Fruit fly (Drosophila melanogaster) whole organism, embryonic: Measurements from ENCODE around the gene CG4438.

Experiments
- Ada2b ChIP-seq: fragments of 200-800 bp; sonication (Bioruptor generic); IDR thresholded peaks from 2 replicates; pipeline ENCODE4 v1.3.6; 2022; ENCODE audit warnings: missing biosample characterization, missing genetic modification characterization
- B-H1 ChIP-seq: fragments of 200-800 bp; sonication (Bioruptor generic); IDR thresholded peaks from 3 replicates; pipeline ENCODE4 v1.3.6; 2022; ENCODE audit warnings: missing biosample characterization, missing genetic modification characterization
- BtbVII ChIP-seq: fragments of 200-800 bp; sonication (Bioruptor generic); optimal IDR thresholded peaks from 3 replicates; lab custom pipeline; 2017; ENCODE audit warnings: missing biosample characterization, mild to moderate bottlenecking, missing genetic modification characterization
- CG10366 ChIP-seq: fragments of 200-800 bp; sonication (Bioruptor generic); IDR thresholded peaks from 2 replicates; pipeline ENCODE4 v1.3.6; 2022; ENCODE audit warnings: missing biosample characterization, missing genetic modification characterization
- CG10979 ChIP-seq: fragments of 200-800 bp; sonication (Bioruptor generic); optimal IDR thresholded peaks from 2 replicates; lab custom pipeline; 2018; ENCODE audit warnings: missing biosample characterization, mild to moderate bottlenecking, missing genetic modification characterization, moderate library complexity
- CG12659 ChIP-seq: fragments of 200-800 bp; sonication (Bioruptor generic); optimal IDR thresholded peaks from 3 replicates; lab custom pipeline; 2017; ENCODE audit warnings: mild to moderate bottlenecking, missing biosample characterization, missing genetic modification reagents, missing genetic modification characterization
- CG13424 ChIP-seq: fragments of 200-800 bp; sonication (Bioruptor generic); optimal IDR thresholded peaks from 2 replicates; lab custom pipeline; 2019; ENCODE audit warnings: missing biosample characterization, mild to moderate bottlenecking, missing genetic modification characterization, moderate library complexity
- CG16779 ChIP-seq: fragments of 200-800 bp; sonication (Bioruptor generic); IDR thresholded peaks from 2 replicates; pipeline ENCODE4 v1.3.6; 2022; ENCODE audit warnings: missing biosample characterization, missing genetic modification characterization
- CG17385 ChIP-seq: fragments of 200-800 bp; sonication (Bioruptor generic); optimal IDR thresholded peaks from 3 replicates; lab custom pipeline; 2018; ENCODE audit warnings: missing biosample characterization, mild to moderate bottlenecking, missing genetic modification characterization
- CG18599 ChIP-seq: fragments of 200-800 bp; sonication (Bioruptor generic); optimal IDR thresholded peaks from 3 replicates; lab custom pipeline; 2017; ENCODE audit warnings: missing biosample characterization, missing genetic modification characterization, mild to moderate bottlenecking, moderate library complexity, missing genetic modification reagents
- CG2120 ChIP-seq: fragments of 200-800 bp; sonication (Bioruptor generic); optimal IDR thresholded peaks from 3 replicates; lab custom pipeline; 2016; ENCODE audit warnings: missing biosample characterization, missing genetic modification characterization
- CG6854 ChIP-seq: fragments of 200-800 bp; sonication (Bioruptor generic); optimal IDR thresholded peaks from 3 replicates; lab custom pipeline; 2017; ENCODE audit warnings: missing biosample characterization, mild to moderate bottlenecking, missing genetic modification characterization
- CG8359 ChIP-seq: fragments of 200-800 bp; sonication (Bioruptor generic); optimal IDR thresholded peaks from 2 replicates; lab custom pipeline; 2017; ENCODE audit warnings: missing biosample characterization, mild to moderate bottlenecking, missing genetic modification characterization, borderline replicate concordance
- CG9727 ChIP-seq: fragments of 200-800 bp; sonication (Bioruptor generic); optimal IDR thresholded peaks from 3 replicates; lab custom pipeline; 2017; ENCODE audit warnings: missing biosample characterization, mild to moderate bottlenecking, missing genetic modification characterization
- Chrac-16 ChIP-seq: fragments of 200-800 bp; sonication (Bioruptor generic); optimal IDR thresholded peaks from 3 replicates; lab custom pipeline; 2016; ENCODE audit warnings: missing biosample characterization, missing genetic modification characterization
- Fer3 ChIP-seq: fragments of 200-800 bp; sonication (Bioruptor generic); optimal IDR thresholded peaks from 2 replicates; lab custom pipeline; 2018; ENCODE audit warnings: missing biosample characterization, mild to moderate bottlenecking, missing genetic modification characterization, moderate library complexity
- Hand ChIP-seq: fragments of 200-800 bp; sonication (Bioruptor generic); optimal IDR thresholded peaks from 2 replicates; lab custom pipeline; 2017; ENCODE audit warnings: mild to moderate bottlenecking, missing biosample characterization, missing genetic modification reagents, missing genetic modification characterization
- Hmr ChIP-seq: fragments of 200-800 bp; sonication (Bioruptor generic); optimal IDR thresholded peaks from 3 replicates; lab custom pipeline; 2017; ENCODE audit warnings: mild to moderate bottlenecking, missing biosample characterization, missing genetic modification reagents, missing genetic modification characterization
- Jarid2 ChIP-seq: fragments of 200-800 bp; sonication (Bioruptor generic); optimal IDR thresholded peaks from 3 replicates; lab custom pipeline; 2017; ENCODE audit warnings: mild to moderate bottlenecking, missing biosample characterization, missing genetic modification reagents, missing genetic modification characterization
- PHDP ChIP-seq: fragments of 200-800 bp; sonication (Bioruptor generic); optimal IDR thresholded peaks from 3 replicates; lab custom pipeline; 2018; ENCODE audit warnings: missing biosample characterization, mild to moderate bottlenecking, missing genetic modification characterization, moderate library complexity
- Rfx ChIP-seq: fragments of 200-800 bp; sonication (Bioruptor generic); IDR thresholded peaks from 2 replicates; pipeline ENCODE4 v1.3.6; 2022; ENCODE audit warnings: missing biosample characterization, missing genetic modification characterization
- Sox100B ChIP-seq: fragments of 200-800 bp; sonication (Bioruptor generic); optimal IDR thresholded peaks from 3 replicates; lab custom pipeline; 2018; ENCODE audit warnings: missing biosample characterization, mild to moderate bottlenecking, missing genetic modification characterization
- Sox102F ChIP-seq: fragments of 200-800 bp; sonication (Bioruptor generic); optimal IDR thresholded peaks from 2 replicates; lab custom pipeline; 2018; ENCODE audit warnings: missing biosample characterization, mild to moderate bottlenecking, missing genetic modification characterization, moderate library complexity
- Xrp1 ChIP-seq: fragments of 200-800 bp; sonication (Bioruptor generic); IDR thresholded peaks from 2 replicates; pipeline ENCODE4 v1.3.6; 2022; ENCODE audit warnings: missing biosample characterization, missing genetic modification characterization
- bsh ChIP-seq, 2 experiments: fragments of 200-800 bp; sonication (Bioruptor generic); optimal IDR thresholded peaks; 2 replicates each; lab custom pipeline; 2017 to 2018; ENCODE audit warnings: mild to moderate bottlenecking in 2 of 2, missing biosample characterization in 2 of 2, missing genetic modification characterization in 2 of 2, moderate library complexity in 1 of 2
- chn ChIP-seq: fragments of 200-800 bp; sonication (Bioruptor generic); optimal IDR thresholded peaks from 2 replicates; lab custom pipeline; 2016; ENCODE audit warnings: missing biosample characterization, missing genetic modification characterization
- cwo ChIP-seq: fragments of 200-800 bp; sonication (Bioruptor generic); optimal IDR thresholded peaks from 3 replicates; lab custom pipeline; 2017; ENCODE audit warnings: missing biosample characterization, missing genetic modification characterization, mild to moderate bottlenecking, moderate library complexity, missing genetic modification reagents
- dysf ChIP-seq: fragments of 200-800 bp; sonication (Bioruptor generic); IDR thresholded peaks from 3 replicates; pipeline ENCODE4 v1.3.6; 2022; ENCODE audit warnings: missing biosample characterization, missing genetic modification characterization
- gem ChIP-seq: fragments of 200-800 bp; sonication (Bioruptor generic); optimal IDR thresholded peaks from 2 replicates; lab custom pipeline; 2019; ENCODE audit warnings: missing biosample characterization, mild to moderate bottlenecking, missing genetic modification characterization, moderate library complexity
- ind ChIP-seq: fragments of 200-800 bp; sonication (Bioruptor generic); optimal IDR thresholded peaks from 3 replicates; lab custom pipeline; 2016; ENCODE audit warnings: missing biosample characterization, missing genetic modification characterization
- inv ChIP-seq: fragments of 200-800 bp; sonication (Bioruptor generic); IDR thresholded peaks from 2 replicates; pipeline ENCODE4 v1.3.6; 2022; ENCODE audit warnings: missing biosample characterization, missing genetic modification characterization; ENCODE audit not compliant: partially characterized antibody
- kni ChIP-seq: fragments of 200-800 bp; sonication (Bioruptor generic); optimal IDR thresholded peaks from 3 replicates; lab custom pipeline; 2017; ENCODE audit warnings: mild to moderate bottlenecking, missing biosample characterization, missing genetic modification reagents, missing genetic modification characterization
- lmd ChIP-seq: fragments of 200-800 bp; sonication (Bioruptor generic); IDR thresholded peaks from 2 replicates; pipeline ENCODE4 v1.3.6; 2022; ENCODE audit warnings: missing biosample characterization, missing genetic modification characterization
- mam ChIP-seq: fragments of 200-800 bp; sonication (Bioruptor generic); optimal IDR thresholded peaks from 3 replicates; lab custom pipeline; 2016; ENCODE audit warnings: missing biosample characterization, missing genetic modification characterization
- mirr ChIP-seq: fragments of 200-800 bp; sonication (Bioruptor generic); optimal IDR thresholded peaks from 3 replicates; lab custom pipeline; 2018; ENCODE audit warnings: missing biosample characterization, mild to moderate bottlenecking, missing genetic modification characterization
- sens ChIP-seq: fragments of 200-800 bp; sonication (Bioruptor generic); peaks from one replicate; lab custom pipeline; 2016; ENCODE audit warnings: missing biosample characterization, missing genetic modification characterization
- sim ChIP-seq: fragments of 200-800 bp; sonication (Bioruptor generic); IDR thresholded peaks from 2 replicates; pipeline ENCODE4 v1.3.6; 2022; ENCODE audit warnings: missing biosample characterization, missing genetic modification characterization
- slp2 ChIP-seq: fragments of 200-800 bp; sonication (Bioruptor generic); optimal IDR thresholded peaks from 2 replicates; lab custom pipeline; 2016; ENCODE audit warnings: missing biosample characterization, missing genetic modification characterization
- sug ChIP-seq: fragments of 200-800 bp; optimal IDR thresholded peaks from 2 replicates; lab custom pipeline; 2019; ENCODE audit warnings: missing biosample characterization, mild to moderate bottlenecking, missing genetic modification characterization, moderate library complexity
- trh ChIP-seq: fragments of 200-800 bp; sonication (Bioruptor generic); optimal IDR thresholded peaks from 2 replicates; lab custom pipeline; 2016; ENCODE audit warnings: missing biosample characterization, missing genetic modification characterization
- zen2 ChIP-seq: fragments of 200-800 bp; sonication (Bioruptor generic); IDR thresholded peaks from 3 replicates; pipeline ENCODE4 v1.3.6; 2022; ENCODE audit warnings: missing biosample characterization, missing genetic modification characterization; ENCODE audit not compliant: partially characterized antibody

CG4438 gene

DNA sequence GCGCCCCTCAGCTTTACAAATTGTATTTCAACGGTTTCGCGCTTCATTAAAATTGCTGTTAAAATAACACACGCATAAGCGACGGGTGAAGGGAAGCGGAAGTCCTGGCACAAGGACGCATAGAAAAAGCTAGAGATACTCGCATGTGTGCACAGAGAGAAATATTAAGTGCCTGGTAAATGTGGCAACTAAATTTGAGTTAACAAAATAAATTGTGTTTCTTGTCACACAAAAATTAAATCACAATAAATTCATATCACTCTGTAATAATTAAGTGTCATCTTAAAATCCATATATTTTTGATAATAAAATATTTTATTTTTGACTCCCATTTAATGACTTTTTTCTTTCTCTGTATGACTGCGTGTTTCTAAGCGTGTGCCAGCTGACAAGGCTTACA, 2.4 kb upstream of the CG4438 start (continued):
- TF ChIP-seq ind: peak; percentile 8
- no peak for TF ChIP-seq lmd
- peak; percentile 41 for TF ChIP-seq Hand
- TF ChIP-seq inv (GFP tag; lab: Robert Waterston, UW): no peak
- TF ChIP-seq trh (GFP tag; lab: Kevin White, UChicago): no peak
- no peak for TF ChIP-seq sug
- no peak for TF ChIP-seq Chrac-16 (GFP tag; lab: Kevin White, UChicago)
- peak; percentile 70 for TF ChIP-seq CG18599 (GFP tag; lab: Kevin White, UChicago)
- peak; percentile 22 for TF ChIP-seq CG13424 (tag; lab: Kevin White, UChicago)
- peak; percentile 22 for TF ChIP-seq Sox102F (GFP tag; lab: Kevin White, UChicago)
- TF ChIP-seq dysf (GFP tag; lab: Robert Waterston, UW): peak; percentile 29; the same call in 1 of the 3 replicates
- TF ChIP-seq Xrp1 (GFP tag; lab: Robert Waterston, UW): no peak
- no peak for TF ChIP-seq CG10979 (tag; lab: Kevin White, UChicago)
- TF ChIP-seq CG16779 (GFP tag; lab: Robert Waterston, UW): no peak
- no peak for TF ChIP-seq CG6854 (GFP tag; lab: Kevin White, UChicago)
- peak; percentile 61 for TF ChIP-seq sens (GFP tag; lab: Kevin White, UChicago)
- no peak for TF ChIP-seq bsh (GFP tag; optimal IDR thresholded peaks at IDR 0.05; lab: Kevin White, UChicago)
- TF ChIP-seq Hmr (GFP tag; lab: Kevin White, UChicago): peak; percentile 44
- TF ChIP-seq CG2120 (GFP tag; lab: Kevin White, UChicago): peak; percentile 50
- no peak for TF ChIP-seq mam (GFP tag; lab: Kevin White, UChicago)
- peak; percentile 6 for TF ChIP-seq Fer3 (tag; lab: Kevin White, UChicago)
- peak; percentile 19 for TF ChIP-seq CG9727
- TF ChIP-seq mirr (GFP tag; lab: Kevin White, UChicago): no peak
- TF ChIP-seq zen2 (GFP tag; lab: Robert Waterston, UW): no peak
- TF ChIP-seq CG17385: peak; percentile 14
- peak; percentile 15 for TF ChIP-seq CG12659 (GFP tag; lab: Kevin White, UChicago)
- TF ChIP-seq PHDP (tag; lab: Kevin White, UChicago): no peak
- no peak for TF ChIP-seq CG10366 (GFP tag; lab: Robert Waterston, UW)
- peak; percentile 12; the same call in 1 of the 2 replicates for TF ChIP-seq Rfx (GFP tag; lab: Robert Waterston, UW)
- TF ChIP-seq gem: peak; percentile 53
- no peak for TF ChIP-seq BtbVII (GFP tag; lab: Kevin White, UChicago)
- TF ChIP-seq Sox100B: peak; percentile 15
- TF ChIP-seq cwo (GFP tag; lab: Kevin White, UChicago): peak; percentile 22
- peak; percentile 41; the same call in 1 of the 2 replicates for TF ChIP-seq Ada2b
- TF ChIP-seq B-H1 (GFP tag; lab: Robert Waterston, UW): no peak
- TF ChIP-seq kni: no peak
- no peak for TF ChIP-seq chn (GFP tag; lab: Kevin White, UChicago)
- TF ChIP-seq sim (GFP tag; lab: Robert Waterston, UW): no peak
- TF ChIP-seq Jarid2 (GFP tag; lab: Kevin White, UChicago): no peak

DNA sequence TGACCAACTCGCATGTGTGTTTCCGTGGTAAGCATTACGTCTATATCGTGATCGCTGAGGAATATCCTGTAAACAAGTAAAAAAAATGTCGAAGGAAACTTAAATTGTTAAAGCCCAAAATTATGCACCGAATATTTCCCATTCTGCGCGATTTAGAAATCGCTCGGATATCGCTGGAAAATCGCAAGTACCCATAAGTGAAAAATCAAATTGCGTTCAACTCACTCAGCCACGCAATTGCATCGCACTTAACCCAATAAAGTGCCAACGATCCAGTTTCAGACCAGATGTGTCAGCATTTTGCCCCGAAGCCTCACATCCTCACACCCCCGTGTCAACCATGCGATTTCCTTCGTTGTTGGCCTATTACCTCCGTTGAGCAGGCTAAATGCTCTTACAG, 1.4 kb downstream of the CG4438 start:
- TF ChIP-seq slp2 (GFP tag; lab: Kevin White, UChicago): no peak
- peak; percentile 99 for TF ChIP-seq CG8359 (GFP tag; lab: Kevin White, UChicago)
